Fruit fly (Drosophila melanogaster): ENCODE data around the gene CG17544.
A peak's percentile ranks its signal among the peaks of the same experiment; 100 is the strongest.

The CG17544 gene

dm6 chr2L:19382353-19382752, 15.9 kb downstream of the CG17544 start:
- TF ChIP-seq Bgb (GFP tag; IDR thresholded peaks at IDR 0.05; ENCODE audit: partially characterized antibody) (no peak), Rfx (GFP tag; IDR thresholded peaks at IDR 0.05) (peak; percentile 27; the same call in 1 of the 2 replicates), kay (GFP tag; optimal IDR thresholded peaks at IDR 0.05) (no peak), CTCF (GFP tag; optimal IDR thresholded peaks at IDR 0.05) (peak; percentile 82), CG2199 (GFP tag; IDR thresholded peaks at IDR 0.05) (0 out of 3 replicates have a peak, but pooled peaks have one; percentile 32), CG15514 (GFP tag; optimal IDR thresholded peaks at IDR 0.05) (no peak), dm (GFP tag; optimal IDR thresholded peaks at IDR 0.05) (no peak), sens (GFP tag) (peak; percentile 24)

dm6 chr2L:19380630-19381029, 17.7 kb downstream of the CG17544 start, which contains the start of gene CG17350:
Gene CG17350, plus strand, starts transcription at chr2L:19380930.
- TF ChIP-seq HmgZ (tag; optimal IDR thresholded peaks at IDR 0.05) (no peak), HLHmδ (GFP tag; optimal IDR thresholded peaks at IDR 0.05) (no peak), Dll (GFP tag; IDR thresholded peaks at IDR 0.05; ENCODE audit: partially characterized antibody) (no peak), CG17359 (tag; optimal IDR thresholded peaks at IDR 0.05) (no peak), CG11504 (tag; optimal IDR thresholded peaks at IDR 0.05) (peak; percentile 10), sens (GFP tag) (peak; percentile 35), crc (GFP tag; optimal IDR thresholded peaks at IDR 0.05) (no peak), Med (GFP tag) (peak; percentile 38), bowl (GFP tag; IDR thresholded peaks at IDR 0.05) (no peak), CG17328 (GFP tag; IDR thresholded peaks at IDR 0.05) (no peak), vfl (GFP tag; optimal IDR thresholded peaks at IDR 0.05) (no peak), Tbp (GFP tag; optimal IDR thresholded peaks at IDR 0.05) (no peak), gem (tag; optimal IDR thresholded peaks at IDR 0.05) (peak; percentile 8), CG15073 (GFP tag; optimal IDR thresholded peaks at IDR 0.05) (no peak), Xbp1 (GFP tag; optimal IDR thresholded peaks at IDR 0.05) (no peak)

- no peak for TF ChIP-seq bab2 (GFP tag; optimal IDR thresholded peaks at IDR 0.05)
- no peak for TF ChIP-seq corto (GFP tag; optimal IDR thresholded peaks at IDR 0.05)
- TF ChIP-seq CG3726 (GFP tag; IDR thresholded peaks at IDR 0.05): no peak
- no peak for TF ChIP-seq CG18764 (GFP tag; optimal IDR thresholded peaks at IDR 0.05)
- TF ChIP-seq CTCF (GFP tag; optimal IDR thresholded peaks at IDR 0.05): peak; percentile 55
- TF ChIP-seq pfk (GFP tag; optimal IDR thresholded peaks at IDR 0.05): no peak
- TF ChIP-seq CG8089 (GFP tag; optimal IDR thresholded peaks at IDR 0.05): no peak
- TF ChIP-seq vvl (GFP tag; IDR thresholded peaks at IDR 0.05): no peak
- TF ChIP-seq CG1603 (tag; optimal IDR thresholded peaks at IDR 0.05): no peak
- TF ChIP-seq gce (GFP tag; IDR thresholded peaks at IDR 0.05): no peak
- TF ChIP-seq Atf6 (GFP tag; IDR thresholded peaks at IDR 0.05): no peak
- TF ChIP-seq chif (GFP tag; optimal IDR thresholded peaks at IDR 0.05): no peak
- TF ChIP-seq CG3407 (GFP tag; optimal IDR thresholded peaks at IDR 0.05): no peak
- TF ChIP-seq hth (optimal IDR thresholded peaks at IDR 0.05): no peak
- TF ChIP-seq Trl (optimal IDR thresholded peaks at IDR 0.05): no peak
- TF ChIP-seq Trl (GFP tag; optimal IDR thresholded peaks at IDR 0.05): no peak
- no peak for TF ChIP-seq dimm (GFP tag; IDR thresholded peaks at IDR 0.05)
- TF ChIP-seq CG3995 (GFP tag; optimal IDR thresholded peaks at IDR 0.05): no peak
- no peak for TF ChIP-seq CG8944 (GFP tag; optimal IDR thresholded peaks at IDR 0.05)
- TF ChIP-seq HLH3B (GFP tag; IDR thresholded peaks at IDR 0.05): no peak
- no peak for TF ChIP-seq croc (GFP tag; conservative IDR thresholded peaks at IDR 0.05)
- TF ChIP-seq dysf (GFP tag; IDR thresholded peaks at IDR 0.05): 0 out of 3 replicates have a peak, but pooled peaks have one; percentile 4
- TF ChIP-seq Doc3 (GFP tag; IDR thresholded peaks at IDR 0.05; ENCODE audit: partially characterized antibody): no peak
- TF ChIP-seq MESR4 (GFP tag; optimal IDR thresholded peaks at IDR 0.05): no peak
- TF ChIP-seq CG2202 (tag; optimal IDR thresholded peaks at IDR 0.05): no peak
- no peak for TF ChIP-seq ftz-f1 (GFP tag; optimal IDR thresholded peaks at IDR 0.05)
- peak; percentile 83 for TF ChIP-seq Ets65A (GFP tag)
- no peak for TF ChIP-seq Antp (GFP tag; optimal IDR thresholded peaks at IDR 0.05)
- TF ChIP-seq Taf1 (GFP tag; IDR thresholded peaks at IDR 0.05): no peak
- no peak for TF ChIP-seq CG2678 (tag; optimal IDR thresholded peaks at IDR 0.05)
- no peak for TF ChIP-seq B-H1 (GFP tag; IDR thresholded peaks at IDR 0.05)
These were observed 19.7 kb downstream of the CG17544 start for dm6 chr2L:19378620-19379019.
